Fruit fly (Drosophila melanogaster) whole organism, embryonic: ENCODE data around the gene Nup43.
A peak's percentile ranks its signal among the peaks of the same experiment; 100 is the strongest.

Experiments
- Adf1 ChIP-seq: fragments of 200-800 bp; sonication (Bioruptor generic); IDR thresholded peaks from 2 replicates; pipeline ENCODE4 v1.3.6; 2022; ENCODE audit warnings: missing biosample characterization, missing genetic modification characterization
- Atf-2 ChIP-seq: fragments of 200-800 bp; sonication (Bioruptor generic); optimal IDR thresholded peaks from 2 replicates; lab custom pipeline; 2016; ENCODE audit warnings: missing biosample characterization, missing genetic modification characterization
- B-H1 ChIP-seq: fragments of 200-800 bp; sonication (Bioruptor generic); IDR thresholded peaks from 3 replicates; pipeline ENCODE4 v1.3.6; 2022; ENCODE audit warnings: missing biosample characterization, missing genetic modification characterization
- CG10366 ChIP-seq: fragments of 200-800 bp; sonication (Bioruptor generic); IDR thresholded peaks from 2 replicates; pipeline ENCODE4 v1.3.6; 2022; ENCODE audit warnings: missing biosample characterization, missing genetic modification characterization
- CG12299 ChIP-seq: fragments of 200-800 bp; sonication (Bioruptor generic); optimal IDR thresholded peaks from 2 replicates; lab custom pipeline; 2018; ENCODE audit warnings: missing biosample characterization, mild to moderate bottlenecking, missing genetic modification characterization
- CG12942 ChIP-seq: fragments of 200-800 bp; sonication (Bioruptor generic); optimal IDR thresholded peaks from 3 replicates; lab custom pipeline; 2016; ENCODE audit warnings: missing biosample characterization, missing genetic modification characterization
- CG14441 ChIP-seq: fragments of 200-800 bp; sonication (Bioruptor generic); IDR thresholded peaks from 2 replicates; pipeline ENCODE4 v1.3.6; 2022; ENCODE audit warnings: missing biosample characterization, missing genetic modification characterization
- CG15011 ChIP-seq: fragments of 200-800 bp; sonication (Bioruptor generic); optimal IDR thresholded peaks from 3 replicates; lab custom pipeline; 2018; ENCODE audit warnings: missing biosample characterization, mild to moderate bottlenecking, missing genetic modification characterization
- CG1602 ChIP-seq: fragments of 200-800 bp; sonication (Bioruptor generic); optimal IDR thresholded peaks from 3 replicates; lab custom pipeline; 2016; ENCODE audit warnings: missing biosample characterization, missing genetic modification characterization
- CG1603 ChIP-seq: fragments of 200-800 bp; sonication (Bioruptor generic); optimal IDR thresholded peaks from 2 replicates; lab custom pipeline; 2019; ENCODE audit warnings: missing biosample characterization, mild to moderate bottlenecking, missing genetic modification characterization, moderate library complexity
- CG17568 ChIP-seq: fragments of 200-800 bp; sonication (Bioruptor generic); optimal IDR thresholded peaks from 2 replicates; lab custom pipeline; 2018; ENCODE audit warnings: missing biosample characterization, mild to moderate bottlenecking, missing genetic modification characterization, moderate library complexity
- CG2120 ChIP-seq: fragments of 200-800 bp; sonication (Bioruptor generic); optimal IDR thresholded peaks from 3 replicates; lab custom pipeline; 2016; ENCODE audit warnings: missing biosample characterization, missing genetic modification characterization
- CG30403 ChIP-seq: fragments of 200-800 bp; sonication (Bioruptor generic); optimal IDR thresholded peaks from 3 replicates; lab custom pipeline; 2016; ENCODE audit warnings: missing biosample characterization, missing genetic modification characterization
- CG4424 ChIP-seq: fragments of 200-800 bp; sonication (Bioruptor generic); optimal IDR thresholded peaks from 3 replicates; lab custom pipeline; 2016; ENCODE audit warnings: missing biosample characterization, missing genetic modification characterization
- CG4820 ChIP-seq: fragments of 200-800 bp; sonication (Bioruptor generic); optimal IDR thresholded peaks from 3 replicates; lab custom pipeline; 2016; ENCODE audit warnings: missing biosample characterization, missing genetic modification characterization
- CG6689 ChIP-seq: fragments of 200-800 bp; sonication (Bioruptor generic); IDR thresholded peaks from 2 replicates; pipeline ENCODE4 v1.3.6; 2022; ENCODE audit warnings: missing biosample characterization, missing genetic modification characterization
- CG8290 ChIP-seq, 3 experiments: fragments of 200-800 bp; sonication (Bioruptor generic); optimal IDR thresholded peaks; 2 replicates each; lab custom pipeline; 2016 to 2019; ENCODE audit warnings: missing biosample characterization in 3 of 3, missing genetic modification characterization in 3 of 3, mild to moderate bottlenecking in 2 of 3, moderate library complexity in 1 of 3
- CG8944 ChIP-seq: fragments of 200-800 bp; sonication (Bioruptor generic); optimal IDR thresholded peaks from 3 replicates; lab custom pipeline; 2016; ENCODE audit warnings: missing biosample characterization, missing genetic modification characterization
- Fer3 ChIP-seq: fragments of 200-800 bp; sonication (Bioruptor generic); optimal IDR thresholded peaks from 2 replicates; lab custom pipeline; 2018; ENCODE audit warnings: missing biosample characterization, mild to moderate bottlenecking, missing genetic modification characterization, moderate library complexity
- H15 ChIP-seq: fragments of 200-800 bp; sonication (Bioruptor generic); IDR thresholded peaks from 3 replicates; pipeline ENCODE4 v1.3.6; 2022; ENCODE audit warnings: missing biosample characterization, missing genetic modification characterization
- HLH54F ChIP-seq: fragments of 200-800 bp; sonication (Bioruptor generic); optimal IDR thresholded peaks from 3 replicates; lab custom pipeline; 2016; ENCODE audit warnings: missing biosample characterization, missing genetic modification characterization
- HmgD ChIP-seq: fragments of 200-800 bp; sonication (Bioruptor generic); optimal IDR thresholded peaks from 3 replicates; lab custom pipeline; 2016; ENCODE audit warnings: missing biosample characterization, missing genetic modification characterization
- Lpt ChIP-seq: fragments of >200 bp; optimal IDR thresholded peaks from 2 replicates; lab custom pipeline; 2018; ENCODE audit warnings: missing biosample characterization, missing genetic modification characterization
- Meics ChIP-seq: fragments of 200-800 bp; sonication (Bioruptor generic); optimal IDR thresholded peaks from 2 replicates; lab custom pipeline; 2017; ENCODE audit warnings: missing biosample characterization, mild to moderate bottlenecking, missing genetic modification characterization
- NC2α ChIP-seq: fragments of 200-800 bp; sonication (Bioruptor generic); optimal IDR thresholded peaks from 2 replicates; lab custom pipeline; 2016; ENCODE audit warnings: missing biosample characterization, missing genetic modification characterization
- Oaz ChIP-seq: fragments of 200-800 bp; sonication (Bioruptor generic); IDR thresholded peaks from 2 replicates; pipeline ENCODE4 v1.3.6; 2022; ENCODE audit warnings: missing biosample characterization, missing genetic modification characterization
- Oli ChIP-seq: fragments of 200-800 bp; sonication (Bioruptor generic); optimal IDR thresholded peaks from 2 replicates; lab custom pipeline; 2018; ENCODE audit warnings: missing biosample characterization, mild to moderate bottlenecking, missing genetic modification characterization, moderate library complexity
- Pdp1 ChIP-seq, 2 experiments: fragments of 200-800 bp; sonication (Bioruptor generic); optimal IDR thresholded peaks; 3 replicates each; lab custom pipeline; 2016; ENCODE audit warnings: missing biosample characterization in 2 of 2, missing genetic modification characterization in 2 of 2, mild to moderate bottlenecking in 1 of 2, moderate library complexity in 1 of 2
- Six4 ChIP-seq: fragments of 200-800 bp; sonication (Bioruptor generic); optimal IDR thresholded peaks from 2 replicates; lab custom pipeline; 2016; ENCODE audit warnings: missing biosample characterization, missing genetic modification characterization
- Sry-β ChIP-seq: fragments of 200-800 bp; sonication (Bioruptor generic); optimal IDR thresholded peaks from 2 replicates; lab custom pipeline; 2018; ENCODE audit warnings: missing biosample characterization, mild to moderate bottlenecking, missing genetic modification characterization, moderate library complexity
- ab ChIP-seq: fragments of 200-800 bp; sonication (Bioruptor generic); optimal IDR thresholded peaks from 2 replicates; lab custom pipeline; 2016; ENCODE audit warnings: missing biosample characterization, missing genetic modification characterization
- az2 ChIP-seq: fragments of 200-800 bp; sonication (Bioruptor generic); optimal IDR thresholded peaks from 3 replicates; lab custom pipeline; 2016; ENCODE audit warnings: missing biosample characterization, missing genetic modification characterization
- bigmax ChIP-seq: fragments of 200-800 bp; sonication (Bioruptor generic); optimal IDR thresholded peaks from 2 replicates; lab custom pipeline; 2018; ENCODE audit warnings: missing biosample characterization, mild to moderate bottlenecking, missing genetic modification characterization
- cato ChIP-seq: fragments of 200-800 bp; sonication (Bioruptor generic); optimal IDR thresholded peaks from 2 replicates; lab custom pipeline; 2016; ENCODE audit warnings: missing biosample characterization, missing genetic modification characterization, borderline replicate concordance
- chn ChIP-seq: fragments of 200-800 bp; sonication (Bioruptor generic); optimal IDR thresholded peaks from 2 replicates; lab custom pipeline; 2016; ENCODE audit warnings: missing biosample characterization, missing genetic modification characterization
- crp ChIP-seq, 2 experiments: fragments of 200-800 bp; sonication (Bioruptor generic); optimal IDR thresholded peaks; 2 replicates in 1 of 2; 3 replicates in 1 of 2; lab custom pipeline; 2017; ENCODE audit warnings: missing biosample characterization in 2 of 2, missing genetic modification characterization in 2 of 2, mild to moderate bottlenecking in 1 of 2, moderate library complexity in 1 of 2
- dati ChIP-seq: fragments of 200-800 bp; sonication (Bioruptor generic); IDR thresholded peaks from 2 replicates; pipeline ENCODE4 v1.3.6; 2022; ENCODE audit warnings: missing biosample characterization, missing genetic modification characterization
- ems ChIP-seq: fragments of 200-800 bp; sonication (Bioruptor generic); optimal IDR thresholded peaks from 3 replicates; lab custom pipeline; 2016; ENCODE audit warnings: missing biosample characterization, missing genetic modification characterization
- gcm2 ChIP-seq: fragments of 200-800 bp; sonication (Bioruptor generic); optimal IDR thresholded peaks from 2 replicates; lab custom pipeline; 2016; ENCODE audit warnings: missing biosample characterization, missing genetic modification characterization
- lov ChIP-seq, 2 experiments: fragments of 200-800 bp in 1 of 2; fragments of >200 bp in 1 of 2; sonication (Bioruptor generic) in 1 of 2; IDR thresholded peaks in 1 of 2; optimal IDR thresholded peaks in 1 of 2; 2 replicates in 1 of 2; 3 replicates in 1 of 2; pipeline versions ENCODE4 v1.3.6 to Lab custom; 2017 to 2022; ENCODE audit warnings: missing biosample characterization in 1 of 2, missing genetic modification characterization in 1 of 2
- odd ChIP-seq: fragments of 200-800 bp; sonication (Bioruptor generic); optimal IDR thresholded peaks from 2 replicates; lab custom pipeline; 2017; ENCODE audit warnings: missing biosample characterization, mild to moderate bottlenecking, missing genetic modification characterization
- otp ChIP-seq: fragments of 200-800 bp; sonication (Bioruptor generic); IDR thresholded peaks from 3 replicates; pipeline ENCODE4, ENCODE4 v1.3.6; 2022; ENCODE audit warnings: missing biosample characterization, missing genetic modification characterization
- scrt ChIP-seq: fragments of 200-800 bp; sonication (Bioruptor generic); optimal IDR thresholded peaks from 2 replicates; lab custom pipeline; 2018; ENCODE audit warnings: missing biosample characterization, mild to moderate bottlenecking, missing genetic modification characterization, moderate library complexity
- sens ChIP-seq: fragments of 200-800 bp; sonication (Bioruptor generic); peaks from one replicate; lab custom pipeline; 2016; ENCODE audit warnings: missing biosample characterization, missing genetic modification characterization
- sna ChIP-seq: fragments of 200-800 bp; sonication (Bioruptor generic); IDR thresholded peaks from 2 replicates; pipeline ENCODE4 v1.3.6; 2022; ENCODE audit warnings: missing biosample characterization, missing genetic modification characterization; ENCODE audit not compliant: partially characterized antibody
- tap ChIP-seq: fragments of 200-800 bp; optimal IDR thresholded peaks from 3 replicates; lab custom pipeline; 2019; ENCODE audit warnings: missing biosample characterization, mild to moderate bottlenecking, missing genetic modification characterization, moderate library complexity
- ttk ChIP-seq: fragments of 200-800 bp; sonication (Bioruptor generic); IDR thresholded peaks from 2 replicates; pipeline ENCODE4 v2.1.2; 2022; ENCODE audit warnings: missing biosample characterization, missing genetic modification characterization
- usp ChIP-seq: fragments of >200 bp; optimal IDR thresholded peaks from 2 replicates; lab custom pipeline; 2017; ENCODE audit warnings: missing biosample characterization, missing genetic modification characterization
- zen2 ChIP-seq: fragments of 200-800 bp; sonication (Bioruptor generic); IDR thresholded peaks from 3 replicates; pipeline ENCODE4 v1.3.6; 2022; ENCODE audit warnings: missing biosample characterization, missing genetic modification characterization; ENCODE audit not compliant: partially characterized antibody

Nup43 gene

dm6 chr3R:18365978-18366643 is at the start of gene Nup43, which contains the start of gene WRNexo (continued):
- TF ChIP-seq CG8290 (GFP tag; optimal IDR thresholded peaks at IDR 0.05; lab: Kevin White, UChicago) (no peak), CG8290 (tag; optimal IDR thresholded peaks at IDR 0.05; lab: Kevin White, UChicago) (no peak), tap (no peak), Sry-β (GFP tag; lab: Kevin White, UChicago) (no peak), bigmax (GFP tag; lab: Kevin White, UChicago) (no peak), Oaz (no peak), H15 (GFP tag; lab: Robert Waterston, UW) (0 out of 3 replicates have a peak, but pooled peaks have one; percentile 31), Pdp1 (GFP tag; optimal IDR thresholded peaks at IDR 0.05; lab: Kevin White, UChicago) (peak; percentile 9 to 50), otp (no peak), NC2α (GFP tag; lab: Kevin White, UChicago) (peak; percentile 4), Meics (GFP tag; lab: Kevin White, UChicago) (peak; percentile 42), CG1602 (GFP tag; lab: Kevin White, UChicago) (peak; percentile 36), CG4424 (GFP tag; lab: Kevin White, UChicago) (peak; percentile 49), ab (no peak), CG12299 (tag; lab: Kevin White, UChicago) (no peak), sens (GFP tag; lab: Kevin White, UChicago) (peak; percentile 90), B-H1 (no peak), zen2 (no peak), CG30403 (GFP tag; lab: Kevin White, UChicago) (peak; percentile 61), lov (optimal IDR thresholded peaks at IDR 0.05; lab: Kevin White, UChicago) (no peak), lov (GFP tag; IDR thresholded peaks at IDR 0.05; lab: Robert Waterston, UW) (no peak), az2 (GFP tag; lab: Kevin White, UChicago) (peak; percentile 36), HmgD (no peak), crp (GFP tag; optimal IDR thresholded peaks at IDR 0.05; lab: Kevin White, UChicago) (no peak), CG14441 (GFP tag; lab: Robert Waterston, UW) (peak; percentile 21; the same call in 1 of the 2 replicates), Atf-2 (GFP tag; lab: Kevin White, UChicago) (no peak), CG1603 (no peak), Fer3 (no peak), Lpt (GFP tag; lab: Kevin White, UChicago) (no peak), CG10366 (GFP tag; lab: Robert Waterston, UW) (peak; percentile 32; the same call in 1 of the 2 replicates), CG2120 (GFP tag; lab: Kevin White, UChicago) (peak; percentile 55), usp (GFP tag; lab: Kevin White, UChicago) (no peak), scrt (GFP tag; lab: Kevin White, UChicago) (no peak), Six4 (GFP tag; lab: Kevin White, UChicago) (peak; percentile 6), Adf1 (GFP tag; lab: Robert Waterston, UW) (no peak), ems (peak; percentile 14), ttk (GFP tag; lab: Robert Waterston, UW) (peak; percentile 36; the same call in 1 of the 2 replicates), sna (GFP tag; lab: Robert Waterston, UW) (no peak), CG12942 (GFP tag; lab: Kevin White, UChicago) (peak; percentile 28), dati (no peak), CG15011 (GFP tag; lab: Kevin White, UChicago) (no peak), odd (GFP tag; lab: Kevin White, UChicago) (no peak), Oli (peak; percentile 35), chn (GFP tag; lab: Kevin White, UChicago) (peak; percentile 33), CG4820 (GFP tag; lab: Kevin White, UChicago) (peak; percentile 9), CG17568 (GFP tag; lab: Kevin White, UChicago) (no peak), CG8944 (GFP tag; lab: Kevin White, UChicago) (peak; percentile 42), CG6689 (peak; percentile 30; the same call in 1 of the 2 replicates), gcm2 (GFP tag; lab: Kevin White, UChicago) (no peak), HLH54F (peak; percentile 21), cato (GFP tag; lab: Kevin White, UChicago) (peak; percentile 33)
